Worm (Caenorhabditis elegans) whole organism, mixed stage, embryonic: ENCODE measurements around the gene B0034.4.

Experiments used
- M03D4.4 ChIP-seq: sonication (generic microtip); optimal IDR thresholded peaks from 2 replicates; lab custom pipeline; 2017; ENCODE audit warnings: mild to moderate bottlenecking, missing genetic modification characterization, missing compliant biosample characterization
- bed-3 ChIP-seq: fragments of 200-800 bp; sonication (Bioruptor generic); optimal IDR thresholded peaks from 3 replicates; lab custom pipeline; 2018; ENCODE audit warnings: mild to moderate bottlenecking, missing genetic modification characterization, moderate library complexity, missing compliant biosample characterization
- blmp-1 ChIP-seq: fragments of 150-350 bp; optimal IDR thresholded peaks from 2 replicates; lab custom pipeline; 2014; ENCODE audit warnings: missing biosample characterization, missing genetic modification characterization
- ceh-43 ChIP-seq: fragments of 200-800 bp; sonication (Bioruptor generic); optimal IDR thresholded peaks from 2 replicates; lab custom pipeline; 2018; ENCODE audit warnings: mild to moderate bottlenecking, missing genetic modification characterization, moderate library complexity, missing compliant biosample characterization
- ceh-83 ChIP-seq: fragments of 200-800 bp; sonication (Bioruptor generic); optimal IDR thresholded peaks from 2 replicates; lab custom pipeline; 2018; ENCODE audit warnings: mild to moderate bottlenecking, missing genetic modification characterization, missing compliant biosample characterization
- ces-1 ChIP-seq: fragments of 150-350 bp; optimal IDR thresholded peaks from 2 replicates; lab custom pipeline; 2014; ENCODE audit warnings: missing biosample characterization, missing genetic modification reagents, missing genetic modification characterization
- cnd-1 ChIP-seq: fragments of 200-800 bp; sonication (Bioruptor generic); optimal IDR thresholded peaks from 2 replicates; lab custom pipeline; 2018; ENCODE audit warnings: mild to moderate bottlenecking, missing genetic modification characterization, missing compliant biosample characterization
- drap-1 ChIP-seq: fragments of 200-800 bp; sonication (Bioruptor generic); optimal IDR thresholded peaks from 3 replicates; lab custom pipeline; 2018; ENCODE audit warnings: mild to moderate bottlenecking, missing genetic modification characterization, missing compliant biosample characterization
- elt-1 ChIP-seq: sonication (generic microtip); optimal IDR thresholded peaks from 2 replicates; lab custom pipeline; 2017; ENCODE audit warnings: missing genetic modification characterization, mild to moderate bottlenecking, missing compliant biosample characterization, antibody characterized with exemption, moderate library complexity, borderline replicate concordance; ENCODE audit not compliant: insufficient read depth
- flh-1 ChIP-seq: fragments of 200-800 bp; sonication (Bioruptor generic); optimal IDR thresholded peaks from 2 replicates; lab custom pipeline; 2018; ENCODE audit warnings: mild to moderate bottlenecking, missing genetic modification characterization, moderate library complexity, missing compliant biosample characterization
- ham-2 ChIP-seq: fragments of 200-800 bp; sonication (Bioruptor generic); optimal IDR thresholded peaks from 2 replicates; lab custom pipeline; 2018; ENCODE audit warnings: mild to moderate bottlenecking, missing genetic modification characterization, missing compliant biosample characterization
- hlh-1 ChIP-seq: fragments of 150-350 bp; optimal IDR thresholded peaks from 2 replicates; lab custom pipeline; 2014; ENCODE audit warnings: missing biosample characterization, missing genetic modification reagents, missing genetic modification characterization
- lin-32 ChIP-seq: fragments of 200-800 bp; sonication (Bioruptor generic); optimal IDR thresholded peaks from 2 replicates; lab custom pipeline; 2018; ENCODE audit warnings: mild to moderate bottlenecking, missing genetic modification characterization, missing compliant biosample characterization
- lsy-2 ChIP-seq: fragments of 150-350 bp; optimal IDR thresholded peaks from 2 replicates; lab custom pipeline; 2014; ENCODE audit warnings: missing biosample characterization, missing genetic modification characterization
- mep-1 ChIP-seq: fragments of 150-350 bp; optimal IDR thresholded peaks from 2 replicates; lab custom pipeline; 2017; ENCODE audit warnings: missing biosample characterization, missing genetic modification reagents, missing genetic modification characterization, inconsistent platforms
- mls-2 ChIP-seq: sonication (generic microtip); optimal IDR thresholded peaks from 2 replicates; lab custom pipeline; 2016; ENCODE audit warnings: mild to moderate bottlenecking, missing genetic modification characterization, moderate library complexity, missing compliant biosample characterization
- nhr-12 ChIP-seq: fragments of 150-350 bp; optimal IDR thresholded peaks from 2 replicates; lab custom pipeline; 2014; ENCODE audit warnings: missing biosample characterization, missing genetic modification characterization
- nhr-2 ChIP-seq: fragments of 150-350 bp; optimal IDR thresholded peaks from 2 replicates; lab custom pipeline; 2014; ENCODE audit warnings: missing biosample characterization, missing genetic modification characterization
- nhr-237 ChIP-seq: fragments of 150-350 bp; optimal IDR thresholded peaks from 2 replicates; lab custom pipeline; 2014; ENCODE audit warnings: missing biosample characterization, missing genetic modification characterization
- nhr-76 ChIP-seq: sonication (generic microtip); optimal IDR thresholded peaks from 2 replicates; lab custom pipeline; 2017; ENCODE audit warnings: missing biosample characterization, missing genetic modification characterization
- pha-4 ChIP-seq: fragments of 150-350 bp; optimal IDR thresholded peaks from 2 replicates; lab custom pipeline; 2018; ENCODE audit warnings: missing biosample characterization, missing genetic modification reagents, missing genetic modification characterization
- sem-2 ChIP-seq: fragments of 200-800 bp; sonication (Bioruptor generic); optimal IDR thresholded peaks from 2 replicates; lab custom pipeline; 2018; ENCODE audit warnings: mild to moderate bottlenecking, missing genetic modification characterization, missing compliant biosample characterization
- snpc-4 ChIP-seq: fragments of 150-350 bp; optimal IDR thresholded peaks from 2 replicates; lab custom pipeline; 2014; ENCODE audit warnings: missing biosample characterization, missing genetic modification characterization
- sptf-1 ChIP-seq: sonication (generic microtip); optimal IDR thresholded peaks from 2 replicates; lab custom pipeline; 2017; ENCODE audit warnings: mild to moderate bottlenecking, missing genetic modification characterization, moderate library complexity, missing compliant biosample characterization
- tbx-8 ChIP-seq: fragments of 200-800 bp; sonication (Bioruptor generic); optimal IDR thresholded peaks from 2 replicates; lab custom pipeline; 2018; ENCODE audit warnings: mild to moderate bottlenecking, missing genetic modification characterization, moderate library complexity, missing compliant biosample characterization
- unc-120 ChIP-seq: sonication (generic microtip); optimal IDR thresholded peaks from 2 replicates; lab custom pipeline; 2017; ENCODE audit warnings: missing genetic modification characterization, missing compliant biosample characterization; ENCODE audit not compliant: poor library complexity, severe bottlenecking
- unc-62 ChIP-seq: fragments of 150-350 bp; optimal IDR thresholded peaks from 2 replicates; lab custom pipeline; 2014; ENCODE audit warnings: missing biosample characterization, missing genetic modification reagents, missing genetic modification characterization
- zip-8 ChIP-seq: fragments of 150-350 bp; optimal IDR thresholded peaks from 2 replicates; lab custom pipeline; 2014; ENCODE audit warnings: missing biosample characterization, missing genetic modification characterization
- ztf-11 ChIP-seq: fragments of 150-350 bp; optimal IDR thresholded peaks from 2 replicates; lab custom pipeline; 2014; ENCODE audit warnings: missing biosample characterization, missing genetic modification characterization

The B0034.4 gene

ce11 chrII:5988224-5988623, 18.9 kb upstream of the B0034.4 start, which contains the start of gene ins-2:
TSS of gene ins-2 (plus strand) at chrII:5988524.
- peak; percentile 51 for TF ChIP-seq zip-8 (tag; lab: Kevin White, UChicago)
- peak; percentile 46 for TF ChIP-seq lin-32 (GFP tag; lab: Kevin White, UChicago)
- no peak for TF ChIP-seq nhr-12 (tag; lab: Kevin White, UChicago)

ce11 chrII:5974878-5975277, 5.5 kb upstream of the B0034.4 start, which contains the start of gene B0034.5:
TSS of gene B0034.5 (minus strand) at chrII:5974978.
- TF ChIP-seq ham-2 (GFP tag; lab: Kevin White, UChicago) (no peak), sem-2 (GFP tag; lab: Kevin White, UChicago) (no peak), zip-8 (tag; lab: Kevin White, UChicago) (no peak), bed-3 (GFP tag; lab: Kevin White, UChicago) (no peak), ceh-43 (GFP tag; lab: Kevin White, UChicago) (no peak), mep-1 (no peak), ces-1 (GFP tag; lab: Kevin White, UChicago) (no peak)

- no peak for TF ChIP-seq blmp-1 (tag; lab: Kevin White, UChicago)
- no peak for TF ChIP-seq cnd-1 (tag; lab: Kevin White, UChicago)
- no peak for TF ChIP-seq unc-120
- no peak for TF ChIP-seq sptf-1 (tag; lab: Kevin White, UChicago)
- TF ChIP-seq ztf-11 (tag; lab: Kevin White, UChicago), result no peak
- no peak for TF ChIP-seq snpc-4 (tag; lab: Kevin White, UChicago)
- no peak for TF ChIP-seq unc-62 (GFP tag; lab: Kevin White, UChicago)
- no peak for TF ChIP-seq nhr-237 (tag; lab: Kevin White, UChicago)
- no peak for TF ChIP-seq nhr-76
- TF ChIP-seq sem-2 (GFP tag; lab: Kevin White, UChicago), result no peak
- no peak for TF ChIP-seq drap-1
- TF ChIP-seq pha-4, result no peak
- no peak for TF ChIP-seq ceh-83 (GFP tag; lab: Kevin White, UChicago)
- TF ChIP-seq, all 35 proteins: peak for 0
These were observed 1.3 kb downstream of the B0034.4 start, which contains the start of gene B0034.1 for ce11 chrII:5968037-5968436. TSS of gene B0034.1 (plus strand) at chrII:5968337.

- TF ChIP-seq mep-1 (peak; percentile 27), ces-1 (GFP tag; lab: Kevin White, UChicago) (peak; percentile 66), tbx-8 (GFP tag; lab: Kevin White, UChicago) (no peak)
These were observed 2.7 kb downstream of the B0034.4 start for ce11 chrII:5966637-5967036.

- TF ChIP-seq ham-2 (GFP tag; lab: Kevin White, UChicago) (no peak), mep-1 (no peak), unc-62 (GFP tag; lab: Kevin White, UChicago) (no peak), ceh-43 (GFP tag; lab: Kevin White, UChicago) (no peak), flh-1 (no peak), elt-1 (tag; lab: Kevin White, UChicago) (no peak), nhr-237 (tag; lab: Kevin White, UChicago) (no peak), nhr-12 (tag; lab: Kevin White, UChicago) (no peak), M03D4.4 (no peak), bed-3 (GFP tag; lab: Kevin White, UChicago) (no peak), hlh-1 (tag; lab: Kevin White, UChicago) (no peak), nhr-2 (tag; lab: Kevin White, UChicago) (no peak), lsy-2 (tag; lab: Kevin White, UChicago) (no peak)
These were observed 4.4 kb downstream of the B0034.4 start for ce11 chrII:5964962-5965361.

ce11 chrII:5962343-5962742, 7.0 kb downstream of the B0034.4 start:
- TF ChIP-seq ztf-11 (tag; lab: Kevin White, UChicago) (no peak), ces-1 (GFP tag; lab: Kevin White, UChicago) (peak; percentile 19), mls-2 (tag; lab: Kevin White, UChicago) (no peak)
